Worm (Caenorhabditis elegans) whole organism, L2 larva: ENCODE measurements around the gene F35G2.3.

Experiments
- egl-27 ChIP-seq: sonication (generic microtip); optimal IDR thresholded peaks from 3 replicates; lab custom pipeline; 2017; ENCODE audit warnings: missing biosample characterization, missing genetic modification reagents, missing genetic modification characterization
- mdl-1 ChIP-seq, 2 experiments: fragments of 150-350 bp in 1 of 2; sonication (generic microtip) in 1 of 2; optimal IDR thresholded peaks; 2 replicates each; lab custom pipeline; 2017; ENCODE audit warnings: missing biosample characterization in 2 of 2, missing genetic modification characterization in 2 of 2
- nhr-11 ChIP-seq: fragments of 150-350 bp; optimal IDR thresholded peaks from 2 replicates; lab custom pipeline; 2014; ENCODE audit warnings: missing biosample characterization, missing genetic modification characterization
- nhr-237 ChIP-seq: fragments of 150-350 bp; optimal IDR thresholded peaks from 2 replicates; lab custom pipeline; 2014; ENCODE audit warnings: missing biosample characterization, missing genetic modification characterization

DNA sequence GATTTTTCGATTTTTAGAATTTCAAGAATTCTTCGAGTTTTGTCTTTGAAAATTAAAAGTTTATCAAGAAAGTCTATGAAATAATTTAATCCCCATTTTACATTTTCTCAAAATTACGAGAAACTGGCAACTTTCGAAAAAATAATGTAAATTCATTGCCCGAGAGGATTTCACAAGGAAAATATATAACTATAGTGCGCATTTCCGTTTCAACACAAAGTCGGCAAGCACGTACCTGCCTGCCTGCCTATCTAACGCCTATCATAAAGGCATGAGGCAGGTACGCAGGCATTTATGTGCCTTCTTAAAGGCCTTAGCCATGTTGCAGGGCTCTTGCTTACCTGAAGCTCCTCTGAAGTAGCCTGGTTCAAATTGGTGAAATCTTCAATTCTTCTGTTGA lies 3.4 kb downstream of the F35G2.3 start:
- no peak for TF ChIP-seq nhr-237
- no peak for TF ChIP-seq egl-27 (tag; lab: Kevin White, UChicago)
- TF ChIP-seq nhr-11 (tag; lab: Kevin White, UChicago), result no peak
- no peak for TF ChIP-seq mdl-1 (tag; optimal IDR thresholded peaks at IDR 0.05; lab: Kevin White, UChicago)
